Worm (Caenorhabditis elegans) whole organism, L1 larva: ENCODE data around the gene ZK682.7.

Experiments
- aha-1 ChIP-seq: fragments of 150-350 bp; optimal IDR thresholded peaks from 2 replicates; lab custom pipeline; 2014; ENCODE audit warnings: missing biosample characterization, missing genetic modification characterization
- alr-1 ChIP-seq: fragments of 200-800 bp; sonication (Bioruptor generic); optimal IDR thresholded peaks from 2 replicates; lab custom pipeline; 2018; ENCODE audit warnings: borderline replicate concordance, mild to moderate bottlenecking, missing genetic modification characterization, missing compliant biosample characterization
- dpl-1 ChIP-seq, 3 experiments: fragments of 150-350 bp in 2 of 3; sonication (generic microtip) in 1 of 3; optimal IDR thresholded peaks; 2 replicates each; lab custom pipeline; 2014 to 2017; ENCODE audit warnings: missing biosample characterization in 3 of 3, missing genetic modification characterization in 3 of 3, missing genetic modification reagents in 3 of 3
- egl-27 ChIP-seq, 2 experiments: fragments of 150-350 bp in 1 of 2; sonication (generic microtip); optimal IDR thresholded peaks; 3 replicates each; lab custom pipeline; 2017 to 2018; ENCODE audit warnings: missing biosample characterization in 2 of 2, missing genetic modification characterization in 2 of 2, missing genetic modification reagents in 2 of 2
- mep-1 ChIP-seq: fragments of 150-350 bp; optimal IDR thresholded peaks from 2 replicates; lab custom pipeline; 2014; ENCODE audit warnings: missing biosample characterization, missing genetic modification characterization
- skn-1 ChIP-seq: fragments of 150-350 bp; optimal IDR thresholded peaks from 2 replicates; lab custom pipeline; 2014; ENCODE audit warnings: missing biosample characterization, missing genetic modification characterization
- snu-23 ChIP-seq: sonication (generic microtip); optimal IDR thresholded peaks from 2 replicates; lab custom pipeline; 2016; ENCODE audit warnings: missing genetic modification characterization, missing compliant biosample characterization
- sox-4 ChIP-seq: sonication (generic microtip); optimal IDR thresholded peaks from 2 replicates; lab custom pipeline; 2016; ENCODE audit warnings: missing genetic modification characterization, missing compliant biosample characterization
- unc-130 ChIP-seq: fragments of 150-350 bp; optimal IDR thresholded peaks from 2 replicates; lab custom pipeline; 2017; ENCODE audit warnings: missing biosample characterization, missing genetic modification characterization, inconsistent platforms

- TF ChIP-seq sox-4 (tag; lab: Kevin White, UChicago) (peak; percentile 19), aha-1 (tag; lab: Kevin White, UChicago) (no peak), alr-1 (tag; lab: Kevin White, UChicago) (no peak), skn-1 (tag; lab: Kevin White, UChicago) (no peak), unc-130 (tag; lab: Kevin White, UChicago) (no peak), egl-27 (tag; optimal IDR thresholded peaks at IDR 0.05; lab: Kevin White, UChicago) (no peak), dpl-1 (GFP tag; optimal IDR thresholded peaks at IDR 0.05; lab: Kevin White, UChicago) (no peak), mep-1 (tag; lab: Kevin White, UChicago) (no peak), snu-23 (GFP tag; lab: Kevin White, UChicago) (no peak)
Observed at ce11 chrV:9272624-9273023, 19.3 kb downstream of the ZK682.7 start.
